Worm (Caenorhabditis elegans) whole organism, young adult: ENCODE measurements around the gene tgt-2.

Source experiments
- B0019.2 ChIP-seq: fragments of 200-800 bp; sonication (Bioruptor generic); conservative IDR thresholded peaks from 2 replicates; pipeline ENCODE4 v1.3.6; 2022; ENCODE audit warnings: missing genetic modification reagents, missing genetic modification characterization, missing compliant biosample characterization
- B0035.1 ChIP-seq: sonication (generic microtip); optimal IDR thresholded peaks from 2 replicates; lab custom pipeline; 2016; ENCODE audit warnings: missing genetic modification characterization, mild to moderate bottlenecking, missing compliant biosample characterization, missing genotype, missing genetic modification reagents
- F10E7.11 ChIP-seq: sonication (generic microtip); optimal IDR thresholded peaks from 2 replicates; lab custom pipeline; 2017; ENCODE audit warnings: mild to moderate bottlenecking, missing genetic modification characterization, moderate library complexity, missing compliant biosample characterization
- F22D6.2 ChIP-seq: sonication (generic microtip); optimal IDR thresholded peaks from 2 replicates; lab custom pipeline; 2016; ENCODE audit warnings: mild to moderate bottlenecking, missing genetic modification characterization, missing compliant biosample characterization
- F23B12.7 ChIP-seq: sonication (generic microtip); optimal IDR thresholded peaks from 2 replicates; lab custom pipeline; 2017; ENCODE audit warnings: missing genetic modification characterization, mild to moderate bottlenecking, missing compliant biosample characterization, antibody characterized with exemption, moderate library complexity; ENCODE audit not compliant: insufficient read depth
- F33H1.4 ChIP-seq: fragments of 200-800 bp; sonication (Bioruptor generic); IDR thresholded peaks from 2 replicates; pipeline ENCODE4 v1.3.6; 2022; ENCODE audit warnings: missing genetic modification reagents, missing genetic modification characterization, missing compliant biosample characterization
- F39B2.1 ChIP-seq: fragments of 200-800 bp; sonication (Bioruptor generic); IDR thresholded peaks from 2 replicates; pipeline ENCODE4 v1.3.6; 2022; ENCODE audit warnings: missing genetic modification reagents, missing genetic modification characterization, missing compliant biosample characterization
- F57C9.4 ChIP-seq: sonication (generic microtip); optimal IDR thresholded peaks from 2 replicates; lab custom pipeline; 2017; ENCODE audit warnings: mild to moderate bottlenecking, missing genetic modification characterization, missing compliant biosample characterization
- K12H6.12 ChIP-seq: fragments of 200-800 bp; sonication (Bioruptor generic); optimal IDR thresholded peaks from 2 replicates; lab custom pipeline; 2018; ENCODE audit warnings: mild to moderate bottlenecking, missing genetic modification characterization, missing compliant biosample characterization
- T07F8.4 ChIP-seq: sonication (generic microtip); optimal IDR thresholded peaks from 2 replicates; lab custom pipeline; 2016; ENCODE audit warnings: mild to moderate bottlenecking, missing genetic modification characterization, moderate library complexity, missing compliant biosample characterization
- Y53F4B.3 ChIP-seq: fragments of 200-800 bp; sonication (Bioruptor generic); IDR thresholded peaks from 2 replicates; pipeline ENCODE4 v1.3.6; 2022; ENCODE audit warnings: missing genetic modification reagents, missing genetic modification characterization, missing compliant biosample characterization
- Y79H2A.3 ChIP-seq: fragments of 200-800 bp; sonication (Bioruptor generic); conservative IDR thresholded peaks from 2 replicates; pipeline ENCODE4 v1.3.6; 2022; ENCODE audit warnings: missing genetic modification reagents, missing genetic modification characterization, missing compliant biosample characterization
- akir-1 ChIP-seq: fragments of 200-800 bp; sonication (Bioruptor generic); optimal IDR thresholded peaks from 2 replicates; lab custom pipeline; 2018; ENCODE audit warnings: mild to moderate bottlenecking, missing genetic modification characterization, moderate library complexity, missing compliant biosample characterization
- ama-1 ChIP-seq, 3 experiments: fragments of 150-350 bp in 1 of 3; sonication (generic microtip) in 2 of 3; optimal IDR thresholded peaks; 2 replicates each; lab custom pipeline; 2014 to 2018; ENCODE audit warnings: missing biosample characterization in 2 of 3, missing genetic modification characterization in 2 of 3, missing genetic modification reagents in 2 of 3
- aptf-3 ChIP-seq: fragments of 200-800 bp; sonication (Bioruptor generic); IDR thresholded peaks from 2 replicates; pipeline ENCODE4 v1.3.6; 2022; ENCODE audit warnings: missing genetic modification characterization, missing compliant biosample characterization
- atf-7 ChIP-seq: sonication (generic microtip); optimal IDR thresholded peaks from 2 replicates; lab custom pipeline; 2017; ENCODE audit warnings: mild to moderate bottlenecking, missing genetic modification characterization, missing compliant biosample characterization
- bed-1 ChIP-seq: fragments of 200-800 bp; sonication (Bioruptor generic); IDR thresholded peaks from 2 replicates; pipeline ENCODE4 v1.3.6; 2022; ENCODE audit warnings: missing genetic modification reagents, missing genetic modification characterization, missing compliant biosample characterization
- bed-2 ChIP-seq: fragments of 200-800 bp; sonication (Bioruptor generic); IDR thresholded peaks from 2 replicates; pipeline ENCODE4 v1.3.6; 2022; ENCODE audit warnings: missing genetic modification reagents, missing genetic modification characterization, missing compliant biosample characterization
- ceh-100 ChIP-seq: fragments of 200-800 bp; sonication (Bioruptor generic); IDR thresholded peaks from 2 replicates; pipeline ENCODE4 v1.3.6; 2022; ENCODE audit warnings: missing genetic modification reagents, missing genetic modification characterization, missing compliant biosample characterization
- ceh-40 ChIP-seq: fragments of 200-800 bp; sonication (Bioruptor generic); IDR thresholded peaks from 2 replicates; pipeline ENCODE4 v1.3.6; 2022; ENCODE audit warnings: missing genetic modification characterization, missing compliant biosample characterization
- ceh-91 ChIP-seq: fragments of 200-800 bp; sonication (Bioruptor generic); IDR thresholded peaks from 2 replicates; pipeline ENCODE4 v1.3.6; 2022; ENCODE audit warnings: missing genetic modification reagents, missing genetic modification characterization, missing compliant biosample characterization
- dpff-1 ChIP-seq: sonication (generic microtip); optimal IDR thresholded peaks from 2 replicates; lab custom pipeline; 2017; ENCODE audit warnings: mild to moderate bottlenecking, missing genetic modification characterization, missing compliant biosample characterization
- efl-1 ChIP-seq: fragments of 150-350 bp; optimal IDR thresholded peaks from 2 replicates; lab custom pipeline; 2014; ENCODE audit warnings: missing biosample characterization, missing genetic modification reagents, missing genetic modification characterization
- egl-18 ChIP-seq: fragments of 200-800 bp; sonication (Bioruptor generic); IDR thresholded peaks from 2 replicates; pipeline ENCODE4 v1.3.6; 2022; ENCODE audit warnings: missing genetic modification reagents, missing genetic modification characterization, missing compliant biosample characterization
- fkh-3 ChIP-seq: sonication (generic microtip); optimal IDR thresholded peaks from 2 replicates; lab custom pipeline; 2016; ENCODE audit warnings: mild to moderate bottlenecking, missing genetic modification characterization, missing compliant biosample characterization
- him-1 ChIP-seq: sonication (generic microtip); optimal IDR thresholded peaks from 2 replicates; lab custom pipeline; 2016; ENCODE audit warnings: missing genotype, missing genetic modification reagents, missing genetic modification characterization, missing compliant biosample characterization
- hlh-26 ChIP-seq: fragments of 200-800 bp; sonication (Bioruptor generic); conservative IDR thresholded peaks from 2 replicates; pipeline ENCODE4 v1.3.6; 2022; ENCODE audit warnings: missing genetic modification reagents, missing genetic modification characterization, missing compliant biosample characterization
- hsf-1 ChIP-seq: fragments of 200-800 bp; sonication (Bioruptor generic); IDR thresholded peaks from 2 replicates; pipeline ENCODE4 v1.3.6; 2022; ENCODE audit warnings: missing genetic modification reagents, missing genetic modification characterization, missing compliant biosample characterization
- lag-1 ChIP-seq: fragments of 200-800 bp; sonication (Bioruptor generic); IDR thresholded peaks from 2 replicates; pipeline ENCODE4 v1.3.6; 2022; ENCODE audit warnings: missing genetic modification reagents, missing genetic modification characterization, missing compliant biosample characterization
- let-526 ChIP-seq: fragments of 200-800 bp; sonication (Bioruptor generic); IDR thresholded peaks from 2 replicates; pipeline ENCODE4 v1.3.6; 2022; ENCODE audit warnings: missing genetic modification reagents, missing genetic modification characterization, missing compliant biosample characterization
- lin-40 ChIP-seq: sonication (generic microtip); optimal IDR thresholded peaks from 2 replicates; lab custom pipeline; 2016; ENCODE audit warnings: missing genetic modification characterization, mild to moderate bottlenecking, missing compliant biosample characterization, missing genotype, missing genetic modification reagents
- madf-8 ChIP-seq: fragments of 200-800 bp; sonication (Bioruptor generic); conservative IDR thresholded peaks from 2 replicates; pipeline ENCODE4 v1.3.6; 2022; ENCODE audit warnings: missing genetic modification reagents, missing genetic modification characterization, missing compliant biosample characterization
- mcd-1 ChIP-seq: fragments of 200-800 bp; sonication (Bioruptor generic); IDR thresholded peaks from 2 replicates; pipeline ENCODE4 v1.3.6; 2022; ENCODE audit warnings: missing genetic modification reagents, missing genetic modification characterization, missing compliant biosample characterization
- mxl-1 ChIP-seq: sonication (generic microtip); optimal IDR thresholded peaks from 2 replicates; lab custom pipeline; 2016; ENCODE audit warnings: missing genetic modification characterization, missing compliant biosample characterization
- nfya-2 ChIP-seq: fragments of 200-800 bp; sonication (Bioruptor generic); IDR thresholded peaks from 2 replicates; pipeline ENCODE4 v1.3.6; 2022; ENCODE audit warnings: missing genetic modification reagents, missing genetic modification characterization, missing compliant biosample characterization
- nfyb-1 ChIP-seq: fragments of 200-800 bp; sonication (Bioruptor generic); IDR thresholded peaks from 2 replicates; pipeline ENCODE4 v1.3.6; 2022; ENCODE audit warnings: missing genetic modification reagents, missing genetic modification characterization, missing compliant biosample characterization
- rpc-1 ChIP-seq, 2 experiments: fragments of 150-350 bp in 1 of 2; sonication (generic microtip) in 1 of 2; optimal IDR thresholded peaks; 2 replicates each; lab custom pipeline; 2014 to 2018; ENCODE audit warnings: missing biosample characterization in 1 of 2, missing genetic modification characterization in 1 of 2, missing genetic modification reagents in 1 of 2, missing genotype in 1 of 2
- sdz-38 ChIP-seq: sonication (generic microtip); optimal IDR thresholded peaks from 2 replicates; lab custom pipeline; 2016; ENCODE audit warnings: missing genotype, missing genetic modification characterization, missing compliant biosample characterization
- sea-2 ChIP-seq: fragments of 200-800 bp; sonication (Bioruptor generic); IDR thresholded peaks from 2 replicates; pipeline ENCODE4 v1.3.6; 2022; ENCODE audit warnings: missing genetic modification characterization, missing compliant biosample characterization
- sptf-2 ChIP-seq: fragments of 200-800 bp; sonication (Bioruptor generic); optimal IDR thresholded peaks from 2 replicates; lab custom pipeline; 2018; ENCODE audit warnings: mild to moderate bottlenecking, missing genetic modification characterization, missing compliant biosample characterization
- tbp1 ChIP-seq: fragments of 200-800 bp; sonication (Bioruptor generic); optimal IDR thresholded peaks from 2 replicates; lab custom pipeline; 2018; ENCODE audit warnings: mild to moderate bottlenecking, missing genetic modification characterization, missing compliant biosample characterization
- tbx-9 ChIP-seq: sonication (generic microtip); optimal IDR thresholded peaks from 2 replicates; lab custom pipeline; 2016; ENCODE audit warnings: borderline replicate concordance, missing genetic modification characterization, inconsistent platforms, missing compliant biosample characterization
- tlf-1 ChIP-seq: fragments of 200-800 bp; sonication (Bioruptor generic); optimal IDR thresholded peaks from 2 replicates; lab custom pipeline; 2018; ENCODE audit warnings: mild to moderate bottlenecking, missing genetic modification characterization, missing compliant biosample characterization
- zim-3 ChIP-seq: sonication (generic microtip); optimal IDR thresholded peaks from 2 replicates; lab custom pipeline; 2017; ENCODE audit warnings: mild to moderate bottlenecking, missing genetic modification characterization, moderate library complexity, missing compliant biosample characterization
- ztf-22 ChIP-seq: fragments of 200-800 bp; sonication (Bioruptor generic); optimal IDR thresholded peaks from 2 replicates; lab custom pipeline; 2018; ENCODE audit warnings: mild to moderate bottlenecking, missing genetic modification characterization, moderate library complexity, missing compliant biosample characterization
- ztf-25 ChIP-seq: fragments of 200-800 bp; sonication (Bioruptor generic); IDR thresholded peaks from 2 replicates; pipeline ENCODE4 v1.3.6; 2022; ENCODE audit warnings: missing genetic modification reagents, missing genetic modification characterization, missing compliant biosample characterization
- ztf-26 ChIP-seq: sonication (generic microtip); optimal IDR thresholded peaks from 2 replicates; lab custom pipeline; 2017; ENCODE audit warnings: missing genetic modification characterization, missing compliant biosample characterization
- ztf-6 ChIP-seq: fragments of 200-800 bp; sonication (Bioruptor generic); IDR thresholded peaks from 2 replicates; pipeline ENCODE4 v1.3.6; 2022; ENCODE audit warnings: missing genetic modification reagents, missing genetic modification characterization, missing compliant biosample characterization

Gene tgt-2

DNA sequence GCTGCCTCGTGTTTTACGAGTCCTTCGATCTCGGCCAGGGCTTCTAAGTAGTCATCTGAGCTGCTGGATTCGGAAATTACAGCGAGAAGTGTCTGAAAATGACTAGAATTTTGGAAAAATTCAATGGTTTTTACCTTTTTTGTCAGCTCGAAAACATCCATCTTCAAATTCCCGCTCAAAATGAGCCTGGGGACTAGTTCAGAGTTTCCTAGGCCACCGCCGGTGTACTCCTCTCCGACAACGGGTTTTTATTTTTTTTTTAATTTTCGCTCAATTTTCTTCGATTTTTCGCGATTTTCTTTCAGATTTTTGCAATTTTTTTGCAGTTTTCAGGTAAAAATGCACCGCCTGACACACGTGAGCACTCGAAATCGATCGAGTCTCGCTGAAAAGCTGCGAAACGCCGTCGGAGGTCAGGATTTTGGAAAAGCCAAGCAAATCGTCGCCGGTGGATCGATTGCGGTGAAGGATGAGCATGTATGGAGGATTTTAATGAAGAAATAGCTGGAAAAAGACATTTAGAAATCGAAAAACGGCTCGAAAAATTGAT, 17.1 kb upstream of the tgt-2 start, which contains the start of the genes mrps-35 and sws-1 (continued):
- TF ChIP-seq bed-2 (GFP tag; lab: Robert Waterston, UW) (peak; percentile 78; the same call in 1 of the 2 replicates), F22D6.2 (peak; percentile 27), aptf-3 (GFP tag; lab: Robert Waterston, UW) (no peak), hlh-26 (GFP tag; lab: Robert Waterston, UW) (no peak), sea-2 (0 out of 2 replicates have a peak, but pooled peaks have one; percentile 16), mcd-1 (GFP tag; lab: Robert Waterston, UW) (peak; percentile 74), tlf-1 (GFP tag; lab: Kevin White, UChicago) (peak; percentile 22), akir-1 (no peak), ceh-40 (peak; percentile 61; the same call in 1 of the 2 replicates), B0019.2 (GFP tag; lab: Robert Waterston, UW) (no peak), ztf-26 (tag; lab: Kevin White, UChicago) (no peak), mxl-1 (tag; lab: Kevin White, UChicago) (no peak), ztf-6 (GFP tag; lab: Robert Waterston, UW) (no peak), tbp1 (peak; percentile 34), ztf-25 (GFP tag; lab: Robert Waterston, UW) (no peak), hsf-1 (0 out of 2 replicates have a peak, but pooled peaks have one; percentile 42), F57C9.4 (tag; lab: Kevin White, UChicago) (peak; percentile 37), F39B2.1 (GFP tag; lab: Robert Waterston, UW) (no peak), F10E7.11 (tag; lab: Kevin White, UChicago) (no peak), sptf-2 (GFP tag; lab: Kevin White, UChicago) (no peak), F23B12.7 (tag; lab: Kevin White, UChicago) (no peak), rpc-1 (optimal IDR thresholded peaks at IDR 0.05; lab: Kevin White, UChicago) (no peak), rpc-1 (tag; optimal IDR thresholded peaks at IDR 0.05; lab: Kevin White, UChicago) (no peak), him-1 (tag; lab: Kevin White, UChicago) (peak; percentile 21), ama-1 (optimal IDR thresholded peaks at IDR 0.05; lab: Kevin White, UChicago) (no peak), ama-1 (GFP tag; optimal IDR thresholded peaks at IDR 0.05; lab: Kevin White, UChicago) (no peak), sdz-38 (tag; lab: Kevin White, UChicago) (no peak), let-526 (GFP tag; lab: Robert Waterston, UW) (0 out of 2 replicates have a peak, but pooled peaks have one; percentile 45), nfyb-1 (0 out of 2 replicates have a peak, but pooled peaks have one; percentile 54), T07F8.4 (tag; lab: Kevin White, UChicago) (no peak), ceh-100 (GFP tag; lab: Robert Waterston, UW) (peak; percentile 27; the same call in 1 of the 2 replicates), B0035.1 (tag; lab: Kevin White, UChicago) (no peak), madf-8 (0 out of 2 replicates have a peak, but pooled peaks have one; percentile 33), bed-1 (GFP tag; lab: Robert Waterston, UW) (no peak), tbx-9 (no peak), zim-3 (no peak), fkh-3 (no peak), Y53F4B.3 (GFP tag; lab: Robert Waterston, UW) (no peak), ceh-91 (peak; percentile 14; the same call in 1 of the 2 replicates), lin-40 (tag; lab: Kevin White, UChicago) (no peak), ztf-22 (GFP tag; lab: Kevin White, UChicago) (no peak), nfya-2 (no peak), efl-1 (GFP tag; lab: Kevin White, UChicago) (peak; percentile 60), dpff-1 (tag; lab: Kevin White, UChicago) (no peak), Y79H2A.3 (GFP tag; lab: Robert Waterston, UW) (no peak), F33H1.4 (peak; percentile 41; the same call in 1 of the 2 replicates), egl-18 (GFP tag; lab: Robert Waterston, UW) (no peak), lag-1 (GFP tag; lab: Robert Waterston, UW) (no peak), atf-7 (tag; lab: Kevin White, UChicago) (peak; percentile 23), K12H6.12 (tag; lab: Kevin White, UChicago) (peak; percentile 89)
